Fruit fly (Drosophila melanogaster) whole organism, wandering third instar larva: ENCODE measurements around the gene CG4650.

Source experiments
- br ChIP-seq: fragments of 200-800 bp; sonication (Bioruptor generic); optimal IDR thresholded peaks from 2 replicates; lab custom pipeline; 2016; ENCODE audit warnings: missing biosample characterization, missing genetic modification characterization
- dmrt93B ChIP-seq: fragments of 200-800 bp; sonication (Bioruptor generic); optimal IDR thresholded peaks from 2 replicates; lab custom pipeline; 2018; ENCODE audit warnings: missing biosample characterization, mild to moderate bottlenecking, missing genetic modification characterization
- h ChIP-seq: fragments of 200-800 bp; sonication (Bioruptor generic); optimal IDR thresholded peaks from 3 replicates; lab custom pipeline; 2016; ENCODE audit warnings: missing biosample characterization, mild to moderate bottlenecking, missing genetic modification characterization
- psq ChIP-seq: fragments of 200-800 bp; sonication (Bioruptor generic); optimal IDR thresholded peaks from 3 replicates; lab custom pipeline; 2017; ENCODE audit warnings: missing biosample characterization, mild to moderate bottlenecking, missing genetic modification characterization, moderate library complexity

DNA sequence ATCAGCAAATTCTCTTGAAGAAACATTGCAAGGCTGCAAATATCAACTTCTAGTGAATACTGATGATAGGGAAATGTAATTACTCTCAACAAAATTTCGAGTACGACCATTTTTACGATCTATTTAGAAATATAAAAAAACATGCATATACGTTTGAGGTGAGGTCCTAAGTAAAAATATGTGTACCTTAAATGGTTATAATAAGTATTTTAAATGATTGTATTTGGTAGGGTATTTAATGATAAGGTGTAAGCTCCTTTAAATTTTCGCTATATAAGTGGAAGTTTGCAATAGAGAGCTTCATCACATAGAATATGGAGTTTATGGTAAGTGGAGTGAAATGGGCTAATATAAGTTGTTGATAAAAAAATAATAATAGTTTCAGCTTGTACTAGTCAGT, 30.7 kb downstream of the CG4650 start, which contains the start of gene CG42681:
- no peak for TF ChIP-seq psq
- TF ChIP-seq dmrt93B = no peak
- TF ChIP-seq h (GFP tag; lab: Kevin White, UChicago) = no peak
- TF ChIP-seq br (GFP tag; lab: Kevin White, UChicago) = no peak
